Worm (Caenorhabditis elegans) whole organism, late embryonic: ENCODE measurements around the gene Y60A3A.23.
A peak's percentile ranks its signal among the peaks of the same experiment; 100 is the strongest.

Experiments used
- C38D4.7 ChIP-seq: fragments of 200-800 bp; sonication (Bioruptor generic); optimal IDR thresholded peaks from 2 replicates; lab custom pipeline; 2018; ENCODE audit warnings: mild to moderate bottlenecking, missing genetic modification characterization, moderate library complexity, missing compliant biosample characterization
- K09A11.1 ChIP-seq: sonication (generic microtip); optimal IDR thresholded peaks from 2 replicates; lab custom pipeline; 2017; ENCODE audit warnings: antibody characterized with exemption, mild to moderate bottlenecking, missing genetic modification characterization, missing compliant biosample characterization; ENCODE audit not compliant: insufficient read depth
- T23F11.4 ChIP-seq: fragments of 200-800 bp; sonication (Bioruptor generic); optimal IDR thresholded peaks from 2 replicates; lab custom pipeline; 2018; ENCODE audit warnings: mild to moderate bottlenecking, missing genetic modification characterization, missing compliant biosample characterization
- Y22D7AL.16 ChIP-seq: sonication (generic microtip); optimal IDR thresholded peaks from 2 replicates; lab custom pipeline; 2016; ENCODE audit warnings: missing genetic modification characterization, missing compliant biosample characterization
- ama-1 ChIP-seq: fragments of 150-350 bp; optimal IDR thresholded peaks from 2 replicates; lab custom pipeline; 2014
- ceh-19 ChIP-seq: fragments of 200-800 bp; sonication (Bioruptor generic); optimal IDR thresholded peaks from 2 replicates; lab custom pipeline; 2018; ENCODE audit warnings: mild to moderate bottlenecking, missing genetic modification characterization, missing compliant biosample characterization
- ceh-2 ChIP-seq: sonication (generic microtip); optimal IDR thresholded peaks from 2 replicates; lab custom pipeline; 2016; ENCODE audit warnings: missing genotype, missing genetic modification characterization, missing compliant biosample characterization
- ceh-45 ChIP-seq: fragments of 200-800 bp; sonication (Bioruptor generic); IDR thresholded peaks from 2 replicates; pipeline ENCODE4 v1.3.6; 2022; ENCODE audit warnings: missing genetic modification reagents, missing genetic modification characterization, missing compliant biosample characterization
- ceh-6 ChIP-seq: fragments of 200-800 bp; sonication (Bioruptor generic); optimal IDR thresholded peaks from 2 replicates; lab custom pipeline; 2018; ENCODE audit warnings: mild to moderate bottlenecking, missing genetic modification characterization, missing compliant biosample characterization
- ceh-9 ChIP-seq: sonication (generic microtip); optimal IDR thresholded peaks from 2 replicates; lab custom pipeline; 2016; ENCODE audit warnings: mild to moderate bottlenecking, missing genetic modification characterization, inconsistent platforms, missing compliant biosample characterization
- che-1 ChIP-seq: sonication (generic microtip); optimal IDR thresholded peaks from 2 replicates; lab custom pipeline; 2016; ENCODE audit warnings: mild to moderate bottlenecking, missing genetic modification characterization, missing compliant biosample characterization
- dve-1 ChIP-seq: sonication (generic microtip); optimal IDR thresholded peaks from 2 replicates; lab custom pipeline; 2017; ENCODE audit warnings: antibody characterized with exemption, mild to moderate bottlenecking, missing genetic modification characterization, missing compliant biosample characterization
- elt-4 ChIP-seq: sonication (generic microtip); optimal IDR thresholded peaks from 2 replicates; lab custom pipeline; 2016; ENCODE audit warnings: missing genetic modification characterization, missing compliant biosample characterization
- eyg-1 ChIP-seq: sonication (generic microtip); optimal IDR thresholded peaks from 2 replicates; lab custom pipeline; 2016; ENCODE audit warnings: missing genotype, missing genetic modification characterization, missing compliant biosample characterization
- fax-1 ChIP-seq: sonication (generic microtip); optimal IDR thresholded peaks from 2 replicates; lab custom pipeline; 2016; ENCODE audit warnings: missing genotype, missing genetic modification characterization, missing compliant biosample characterization
- fkh-10 ChIP-seq: fragments of 150-350 bp; optimal IDR thresholded peaks from 2 replicates; lab custom pipeline; 2014; ENCODE audit warnings: missing biosample characterization, missing genetic modification reagents, missing genetic modification characterization
- fkh-6 ChIP-seq: sonication (generic microtip); optimal IDR thresholded peaks from 2 replicates; lab custom pipeline; 2016; ENCODE audit warnings: missing genetic modification characterization, missing compliant biosample characterization
- hlh-13 ChIP-seq: fragments of 200-800 bp; sonication (Bioruptor generic); optimal IDR thresholded peaks from 2 replicates; lab custom pipeline; 2018; ENCODE audit warnings: mild to moderate bottlenecking, missing genetic modification characterization, missing compliant biosample characterization
- lim-6 ChIP-seq: sonication (generic microtip); optimal IDR thresholded peaks from 2 replicates; lab custom pipeline; 2016; ENCODE audit warnings: missing genetic modification characterization, missing compliant biosample characterization
- lin-11 ChIP-seq: fragments of 200-800 bp; sonication (Bioruptor generic); optimal IDR thresholded peaks from 2 replicates; lab custom pipeline; 2018; ENCODE audit warnings: mild to moderate bottlenecking, missing genetic modification characterization, missing compliant biosample characterization
- nhr-232 ChIP-seq: sonication (generic microtip); optimal IDR thresholded peaks from 2 replicates; lab custom pipeline; 2016; ENCODE audit warnings: missing genetic modification characterization, missing compliant biosample characterization
- pha-4 ChIP-seq: fragments of 150-350 bp; optimal IDR thresholded peaks from 2 replicates; lab custom pipeline; 2018; ENCODE audit warnings: missing biosample characterization, missing genetic modification reagents, missing genetic modification characterization
- pqm-1 ChIP-seq: sonication (generic microtip); optimal IDR thresholded peaks from 2 replicates; lab custom pipeline; 2016; ENCODE audit warnings: missing genetic modification characterization, missing compliant biosample characterization
- ref-2 ChIP-seq: sonication (generic microtip); optimal IDR thresholded peaks from 2 replicates; lab custom pipeline; 2016; ENCODE audit warnings: missing genetic modification characterization, missing compliant biosample characterization
- sox-4 ChIP-seq: sonication (generic microtip); optimal IDR thresholded peaks from 2 replicates; lab custom pipeline; 2017; ENCODE audit warnings: mild to moderate bottlenecking, missing genetic modification characterization, inconsistent platforms, missing compliant biosample characterization
- syd-9 ChIP-seq: sonication (generic microtip); optimal IDR thresholded peaks from 2 replicates; lab custom pipeline; 2016; ENCODE audit warnings: mild to moderate bottlenecking, missing genetic modification characterization, moderate library complexity, missing compliant biosample characterization
- tbx-2 ChIP-seq: sonication (generic microtip); optimal IDR thresholded peaks from 2 replicates; lab custom pipeline; 2016; ENCODE audit warnings: missing genetic modification characterization, missing compliant biosample characterization
- ttx-3 ChIP-seq: sonication (generic microtip); optimal IDR thresholded peaks from 2 replicates; lab custom pipeline; 2016; ENCODE audit warnings: missing genetic modification reagents, missing genetic modification characterization, missing compliant biosample characterization
- unc-3 ChIP-seq, 2 experiments: fragments of 200-800 bp in 1 of 2; sonication (Bioruptor generic) in 1 of 2; sonication (generic microtip) in 1 of 2; conservative IDR thresholded peaks in 1 of 2; optimal IDR thresholded peaks in 1 of 2; 2 replicates each; pipeline versions ENCODE4 v1.3.6 to Lab custom; 2016 to 2022; ENCODE audit warnings: missing compliant biosample characterization in 2 of 2, missing genetic modification characterization in 2 of 2, missing genetic modification reagents in 1 of 2
- unc-42 ChIP-seq: sonication (generic microtip); optimal IDR thresholded peaks from 2 replicates; lab custom pipeline; 2016; ENCODE audit warnings: missing genotype, missing genetic modification characterization, missing compliant biosample characterization
- unc-55 ChIP-seq: sonication (generic microtip); optimal IDR thresholded peaks from 2 replicates; lab custom pipeline; 2017; ENCODE audit warnings: missing biosample characterization, missing genetic modification reagents, missing genetic modification characterization
- zip-5 ChIP-seq: sonication (generic microtip); optimal IDR thresholded peaks from 2 replicates; lab custom pipeline; 2016; ENCODE audit warnings: missing genetic modification characterization, missing compliant biosample characterization
- ztf-16 ChIP-seq: sonication (generic microtip); optimal IDR thresholded peaks from 2 replicates; lab custom pipeline; 2017; ENCODE audit warnings: missing genetic modification characterization, missing compliant biosample characterization

The Y60A3A.23 gene

ce11 chrV:20021347-20021746, 13.8 kb downstream of the Y60A3A.23 start:
- TF ChIP-seq K09A11.1 (no peak), unc-55 (GFP tag; lab: Kevin White, UChicago) (peak; percentile 54), ttx-3 (no peak), C38D4.7 (no peak), ceh-6 (GFP tag; lab: Kevin White, UChicago) (no peak)

ce11 chrV:20022996-20023456, 15.5 kb downstream of the Y60A3A.23 start, which contains the start of gene lgc-55:
Gene lgc-55, plus strand, starts transcription at chrV:20023046.
- TF ChIP-seq dve-1 (tag; lab: Kevin White, UChicago): no peak

- TF ChIP-seq ztf-16 (no peak), fkh-6 (tag; lab: Kevin White, UChicago) (no peak), ceh-19 (GFP tag; lab: Kevin White, UChicago) (no peak), fkh-10 (GFP tag; lab: Kevin White, UChicago) (no peak), lim-6 (tag; lab: Kevin White, UChicago) (no peak), pqm-1 (no peak), C38D4.7 (no peak), zip-5 (tag; lab: Kevin White, UChicago) (no peak), fax-1 (tag; lab: Kevin White, UChicago) (no peak), ceh-45 (GFP tag; lab: Robert Waterston, UW) (no peak), elt-4 (tag; lab: Kevin White, UChicago) (no peak), ama-1 (lab: Kevin White, UChicago) (no peak), sox-4 (no peak), eyg-1 (tag; lab: Kevin White, UChicago) (no peak), unc-55 (GFP tag; lab: Kevin White, UChicago) (no peak), che-1 (tag; lab: Kevin White, UChicago) (no peak), lin-11 (tag; lab: Kevin White, UChicago) (no peak), Y22D7AL.16 (tag; lab: Kevin White, UChicago) (no peak)
Measured at ce11 chrV:20034912-20035311, 27.3 kb downstream of the Y60A3A.23 start.

ce11 chrV:20037287-20037686, 29.7 kb downstream of the Y60A3A.23 start, which contains the start of gene Y113G7A.16:
Gene Y113G7A.16, plus strand, starts transcription at chrV:20037587.
- no peak for TF ChIP-seq T23F11.4 (GFP tag; lab: Kevin White, UChicago)
- TF ChIP-seq nhr-232 (tag; lab: Kevin White, UChicago): no peak
- TF ChIP-seq fkh-10 (GFP tag; lab: Kevin White, UChicago): no peak
- no peak for TF ChIP-seq elt-4 (tag; lab: Kevin White, UChicago)
- TF ChIP-seq lin-11 (tag; lab: Kevin White, UChicago): no peak
- TF ChIP-seq ceh-9: no peak
- TF ChIP-seq ref-2: no peak
- TF ChIP-seq tbx-2 (tag; lab: Kevin White, UChicago): no peak
- no peak for TF ChIP-seq K09A11.1
- no peak for TF ChIP-seq ceh-2 (tag; lab: Kevin White, UChicago)
- TF ChIP-seq unc-42 (tag; lab: Kevin White, UChicago): no peak
- TF ChIP-seq che-1 (tag; lab: Kevin White, UChicago): no peak
- no peak for TF ChIP-seq fax-1 (tag; lab: Kevin White, UChicago)
- TF ChIP-seq ztf-16: no peak
- TF ChIP-seq Y22D7AL.16 (tag; lab: Kevin White, UChicago): no peak

ce11 chrV:20047310-20047709, 39.7 kb downstream of the Y60A3A.23 start, which contains the start of gene spe-19:
Gene spe-19, minus strand, starts transcription at chrV:20047410.
- TF ChIP-seq hlh-13 (GFP tag; lab: Kevin White, UChicago): no peak
- no peak for TF ChIP-seq pha-4 (tag; lab: Kevin White, UChicago)
- no peak for TF ChIP-seq lim-6 (tag; lab: Kevin White, UChicago)
- TF ChIP-seq unc-3 (GFP tag; conservative IDR thresholded peaks at IDR 0.05; lab: Robert Waterston, UW): no peak
- TF ChIP-seq unc-3 (tag; optimal IDR thresholded peaks at IDR 0.05; lab: Kevin White, UChicago): no peak
- no peak for TF ChIP-seq syd-9 (tag; lab: Kevin White, UChicago)
- no peak for TF ChIP-seq C38D4.7
